Fruit fly (Drosophila melanogaster): ENCODE data around the gene CG4872.

The CG4872 gene

DNA sequence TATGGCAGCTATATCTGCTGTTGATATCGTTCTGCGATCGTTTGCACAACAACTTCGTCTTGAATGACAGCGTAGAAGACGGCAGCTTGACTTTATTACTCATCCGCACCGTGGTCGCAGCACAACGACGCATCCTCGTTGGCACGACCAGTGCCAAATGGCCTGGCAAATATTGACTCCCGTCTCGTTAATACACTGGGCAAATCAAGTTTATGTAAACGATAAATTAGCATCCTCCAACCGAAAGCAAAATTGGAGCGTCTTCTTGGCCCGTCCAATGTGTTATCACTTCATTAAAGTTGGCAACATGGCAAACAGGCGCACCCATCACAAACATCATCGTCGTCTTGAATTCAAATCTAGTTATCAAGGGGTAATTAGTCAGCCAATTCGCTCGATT lies 36.3 kb downstream of the CG4872 start (continued):
- TF ChIP-seq dmrt99B (tag; optimal IDR thresholded peaks at IDR 0.05) (no peak), CG34422 (GFP tag; IDR thresholded peaks at IDR 0.05) (no peak), CG11085 (GFP tag; IDR thresholded peaks at IDR 0.05) (0 out of 2 replicates have a peak, but pooled peaks have one; percentile 25), onecut (GFP tag; IDR thresholded peaks at IDR 0.05) (no peak), HLHmδ (GFP tag; optimal IDR thresholded peaks at IDR 0.05) (no peak), eyg (GFP tag; optimal IDR thresholded peaks at IDR 0.05) (no peak), psq (GFP tag; optimal IDR thresholded peaks at IDR 0.05) (no peak), ems (GFP tag; optimal IDR thresholded peaks at IDR 0.05) (no peak), CG9932 (GFP tag; IDR thresholded peaks at IDR 0.05) (peak; percentile 8; the same call in 1 of the 2 replicates), da (GFP tag; optimal IDR thresholded peaks at IDR 0.05) (no peak), Rx (GFP tag; IDR thresholded peaks at IDR 0.05) (no peak), CG9215 (GFP tag; IDR thresholded peaks at IDR 0.05) (no peak), CG18599 (GFP tag; optimal IDR thresholded peaks at IDR 0.05) (peak; percentile 16), gcm (GFP tag; optimal IDR thresholded peaks at IDR 0.05) (no peak), oc (tag; optimal IDR thresholded peaks at IDR 0.05) (no peak), Atf6 (GFP tag; IDR thresholded peaks at IDR 0.05) (no peak), usp (GFP tag; optimal IDR thresholded peaks at IDR 0.05) (no peak), ac (GFP tag; optimal IDR thresholded peaks at IDR 0.05) (no peak), Elba2 (GFP tag; optimal IDR thresholded peaks at IDR 0.05) (no peak), chif (GFP tag; optimal IDR thresholded peaks at IDR 0.05) (no peak), nau (GFP tag; optimal IDR thresholded peaks at IDR 0.05) (no peak), CG15269 (tag; optimal IDR thresholded peaks at IDR 0.05) (no peak), Ssrp (tag; optimal IDR thresholded peaks at IDR 0.05) (no peak), CG3281 (GFP tag; optimal IDR thresholded peaks at IDR 0.05) (peak; percentile 7), her (GFP tag; optimal IDR thresholded peaks at IDR 0.05) (no peak), tap (tag; optimal IDR thresholded peaks at IDR 0.05) (no peak), CG6854 (GFP tag; optimal IDR thresholded peaks at IDR 0.05) (no peak), TFAM (GFP tag; optimal IDR thresholded peaks at IDR 0.05) (no peak), crc (GFP tag; optimal IDR thresholded peaks at IDR 0.05) (no peak), CG4404 (GFP tag; IDR thresholded peaks at IDR 0.05) (no peak), CG2889 (GFP tag; IDR thresholded peaks at IDR 0.05) (no peak), lov (optimal IDR thresholded peaks at IDR 0.05) (no peak), lov (GFP tag; IDR thresholded peaks at IDR 0.05) (no peak), dmrt11E (tag; optimal IDR thresholded peaks at IDR 0.05) (no peak), Fer3 (tag; optimal IDR thresholded peaks at IDR 0.05) (no peak), Six4 (GFP tag; optimal IDR thresholded peaks at IDR 0.05) (no peak), kay (GFP tag; optimal IDR thresholded peaks at IDR 0.05) (no peak), Hey (tag; optimal IDR thresholded peaks at IDR 0.05) (no peak), CG10543 (GFP tag; optimal IDR thresholded peaks at IDR 0.05) (peak; percentile 9), sna (GFP tag; IDR thresholded peaks at IDR 0.05; ENCODE audit: partially characterized antibody) (no peak), disco-r (GFP tag; optimal IDR thresholded peaks at IDR 0.05) (no peak), sug (tag; optimal IDR thresholded peaks at IDR 0.05) (no peak), CG9727 (GFP tag; optimal IDR thresholded peaks at IDR 0.05) (no peak), CG12769 (tag; optimal IDR thresholded peaks at IDR 0.05) (peak; percentile 21), pb (GFP tag; optimal IDR thresholded peaks at IDR 0.05) (no peak), wor (GFP tag; IDR thresholded peaks at IDR 0.05) (no peak), CG7928 (GFP tag; optimal IDR thresholded peaks at IDR 0.05) (no peak), az2 (GFP tag; optimal IDR thresholded peaks at IDR 0.05) (no peak), sr (GFP tag; IDR thresholded peaks at IDR 0.05) (no peak), Oli (tag; optimal IDR thresholded peaks at IDR 0.05) (no peak), Nf-YC (tag; optimal IDR thresholded peaks at IDR 0.05) (no peak), CG34376 (GFP tag; optimal IDR thresholded peaks at IDR 0.05) (no peak), HmgZ (tag; optimal IDR thresholded peaks at IDR 0.05) (no peak)
